Fruit fly (Drosophila melanogaster) whole organism, embryonic: ENCODE data around the gene mad2.

Experiments used
- CG10209 ChIP-seq: fragments of 200-800 bp; sonication (Bioruptor generic); optimal IDR thresholded peaks from 3 replicates; lab custom pipeline; 2017; ENCODE audit warnings: missing biosample characterization, mild to moderate bottlenecking, missing genetic modification characterization, missing genetic modification reagents
- CG10565 ChIP-seq: fragments of 200-800 bp; sonication (Bioruptor generic); optimal IDR thresholded peaks from 3 replicates; lab custom pipeline; 2016; ENCODE audit warnings: missing biosample characterization, mild to moderate bottlenecking, missing genetic modification characterization
- CG11695 ChIP-seq: fragments of 200-800 bp; sonication (Bioruptor generic); IDR thresholded peaks from 3 replicates; pipeline ENCODE4 v1.3.6; 2022; ENCODE audit warnings: missing biosample characterization, missing genetic modification characterization
- CG12071 ChIP-seq: fragments of 200-800 bp; sonication (Bioruptor generic); optimal IDR thresholded peaks from 3 replicates; lab custom pipeline; 2018; ENCODE audit warnings: missing biosample characterization, mild to moderate bottlenecking, missing genetic modification characterization
- CG12155 ChIP-seq: fragments of 200-800 bp; sonication (Bioruptor generic); optimal IDR thresholded peaks from 3 replicates; lab custom pipeline; 2016; ENCODE audit warnings: missing biosample characterization, missing genetic modification characterization
- CG13123 ChIP-seq: fragments of 200-800 bp; sonication (Bioruptor generic); optimal IDR thresholded peaks from 2 replicates; lab custom pipeline; 2016; ENCODE audit warnings: missing biosample characterization, missing genetic modification characterization
- CG13775 ChIP-seq: fragments of 200-800 bp; sonication (Bioruptor generic); optimal IDR thresholded peaks from 3 replicates; lab custom pipeline; 2017; ENCODE audit warnings: missing biosample characterization, mild to moderate bottlenecking, missing genetic modification characterization
- CG14667 ChIP-seq: fragments of 200-800 bp; sonication (Bioruptor generic); IDR thresholded peaks from 2 replicates; pipeline ENCODE4 v1.3.6; 2022; ENCODE audit warnings: missing biosample characterization, missing genetic modification characterization
- CG16779 ChIP-seq: fragments of 200-800 bp; sonication (Bioruptor generic); IDR thresholded peaks from 2 replicates; pipeline ENCODE4 v1.3.6; 2022; ENCODE audit warnings: missing biosample characterization, missing genetic modification characterization
- CG16815 ChIP-seq: fragments of 200-800 bp; sonication (Bioruptor generic); optimal IDR thresholded peaks from 3 replicates; lab custom pipeline; 2017; ENCODE audit warnings: missing biosample characterization, mild to moderate bottlenecking, missing genetic modification characterization
- CG17802 ChIP-seq: fragments of 200-800 bp; sonication (Bioruptor generic); optimal IDR thresholded peaks from 2 replicates; lab custom pipeline; 2018; ENCODE audit warnings: missing biosample characterization, mild to moderate bottlenecking, missing genetic modification characterization, moderate library complexity
- CG18011 ChIP-seq: fragments of 200-800 bp; sonication (Bioruptor generic); optimal IDR thresholded peaks from 2 replicates; lab custom pipeline; 2017; ENCODE audit warnings: missing biosample characterization, missing genetic modification characterization, mild to moderate bottlenecking, moderate library complexity, missing genotype
- CG33557 ChIP-seq: fragments of 200-800 bp; sonication (Bioruptor generic); optimal IDR thresholded peaks from 2 replicates; lab custom pipeline; 2019; ENCODE audit warnings: missing biosample characterization, mild to moderate bottlenecking, missing genetic modification characterization, moderate library complexity
- CG34422 ChIP-seq: fragments of 200-800 bp; sonication (Bioruptor generic); IDR thresholded peaks from 3 replicates; pipeline ENCODE4 v1.3.6; 2022; ENCODE audit warnings: missing biosample characterization, missing genetic modification characterization
- CG7271 ChIP-seq: fragments of 200-800 bp; sonication (Bioruptor generic); optimal IDR thresholded peaks from 2 replicates; lab custom pipeline; 2018; ENCODE audit warnings: missing biosample characterization, mild to moderate bottlenecking, missing genetic modification characterization, moderate library complexity
- CG7963 ChIP-seq: fragments of 200-800 bp; sonication (Bioruptor generic); IDR thresholded peaks from 3 replicates; pipeline ENCODE4 v1.3.6; 2022; ENCODE audit warnings: missing biosample characterization, missing genetic modification characterization; ENCODE audit not compliant: partially characterized antibody
- CG8359 ChIP-seq: fragments of 200-800 bp; sonication (Bioruptor generic); optimal IDR thresholded peaks from 2 replicates; lab custom pipeline; 2017; ENCODE audit warnings: missing biosample characterization, mild to moderate bottlenecking, missing genetic modification characterization, borderline replicate concordance
- CG9817 ChIP-seq: fragments of 200-800 bp; sonication (Bioruptor generic); optimal IDR thresholded peaks from 2 replicates; lab custom pipeline; 2018; ENCODE audit warnings: missing biosample characterization, mild to moderate bottlenecking, missing genetic modification characterization, moderate library complexity
- D19B ChIP-seq: fragments of 200-800 bp; sonication (Bioruptor generic); optimal IDR thresholded peaks from 2 replicates; lab custom pipeline; 2017; ENCODE audit warnings: missing biosample characterization, mild to moderate bottlenecking, missing genetic modification characterization
- Dad ChIP-seq: fragments of 200-800 bp; sonication (Bioruptor generic); optimal IDR thresholded peaks from 3 replicates; lab custom pipeline; 2016; ENCODE audit warnings: missing biosample characterization, missing genetic modification characterization
- Dip3 ChIP-seq: fragments of 200-800 bp; sonication (Bioruptor generic); optimal IDR thresholded peaks from 3 replicates; lab custom pipeline; 2016; ENCODE audit warnings: missing biosample characterization, missing genetic modification characterization
- HLH54F ChIP-seq: fragments of 200-800 bp; sonication (Bioruptor generic); optimal IDR thresholded peaks from 3 replicates; lab custom pipeline; 2016; ENCODE audit warnings: missing biosample characterization, missing genetic modification characterization
- Hmx ChIP-seq: fragments of 200-800 bp; sonication (Bioruptor generic); optimal IDR thresholded peaks from 2 replicates; lab custom pipeline; 2016; ENCODE audit warnings: missing biosample characterization, missing genetic modification characterization
- Jarid2 ChIP-seq: fragments of 200-800 bp; sonication (Bioruptor generic); optimal IDR thresholded peaks from 3 replicates; lab custom pipeline; 2017; ENCODE audit warnings: mild to moderate bottlenecking, missing biosample characterization, missing genetic modification reagents, missing genetic modification characterization
- Max ChIP-seq: fragments of 200-800 bp; sonication (Bioruptor generic); optimal IDR thresholded peaks from 2 replicates; lab custom pipeline; 2016; ENCODE audit warnings: missing biosample characterization, mild to moderate bottlenecking, missing genetic modification characterization
- Meics ChIP-seq: fragments of 200-800 bp; sonication (Bioruptor generic); optimal IDR thresholded peaks from 2 replicates; lab custom pipeline; 2017; ENCODE audit warnings: missing biosample characterization, mild to moderate bottlenecking, missing genetic modification characterization
- NFAT ChIP-seq: fragments of 200-800 bp; sonication (Bioruptor generic); IDR thresholded peaks from 2 replicates; pipeline ENCODE4 v1.3.6; 2022; ENCODE audit warnings: missing biosample characterization, missing genetic modification characterization
- NfI ChIP-seq: fragments of 200-800 bp; sonication (Bioruptor generic); optimal IDR thresholded peaks from 3 replicates; lab custom pipeline; 2018; ENCODE audit warnings: missing biosample characterization, mild to moderate bottlenecking, missing genetic modification characterization, moderate library complexity
- al ChIP-seq: fragments of 200-800 bp; sonication (Bioruptor generic); IDR thresholded peaks from 2 replicates; pipeline ENCODE4 v1.3.6; 2022; ENCODE audit warnings: missing biosample characterization, missing genetic modification characterization
- amos ChIP-seq: fragments of 200-800 bp; sonication (Bioruptor generic); IDR thresholded peaks from 2 replicates; pipeline ENCODE4 v1.3.6; 2022; ENCODE audit warnings: missing biosample characterization, missing genetic modification characterization; ENCODE audit not compliant: partially characterized antibody
- aop ChIP-seq: fragments of 200-800 bp; sonication (Bioruptor generic); IDR thresholded peaks from 2 replicates; pipeline ENCODE4 v1.3.6; 2022; ENCODE audit warnings: missing biosample characterization, missing genetic modification characterization
- ash1 ChIP-seq: fragments of 200-800 bp; sonication (Bioruptor generic); optimal IDR thresholded peaks from 2 replicates; lab custom pipeline; 2018; ENCODE audit warnings: missing biosample characterization, mild to moderate bottlenecking, missing genetic modification characterization
- az2 ChIP-seq: fragments of 200-800 bp; sonication (Bioruptor generic); optimal IDR thresholded peaks from 3 replicates; lab custom pipeline; 2016; ENCODE audit warnings: missing biosample characterization, missing genetic modification characterization
- da ChIP-seq: fragments of 200-800 bp; sonication (Bioruptor generic); optimal IDR thresholded peaks from 2 replicates; lab custom pipeline; 2016; ENCODE audit warnings: missing biosample characterization, missing genetic modification characterization
- fd102C ChIP-seq: fragments of 200-800 bp; sonication (Bioruptor generic); optimal IDR thresholded peaks from 2 replicates; lab custom pipeline; 2018; ENCODE audit warnings: missing biosample characterization, mild to moderate bottlenecking, missing genetic modification characterization, moderate library complexity
- grau ChIP-seq: fragments of 200-800 bp; optimal IDR thresholded peaks from 3 replicates; lab custom pipeline; 2019; ENCODE audit warnings: missing biosample characterization, mild to moderate bottlenecking, missing genetic modification characterization, moderate library complexity
- hkb ChIP-seq, 2 experiments: fragments of 200-800 bp in 1 of 2; fragments of >200 bp in 1 of 2; sonication (Bioruptor generic) in 1 of 2; IDR thresholded peaks in 1 of 2; optimal IDR thresholded peaks in 1 of 2; 2 replicates each; pipeline versions ENCODE4 v1.3.6 to Lab custom; 2017 to 2022; ENCODE audit warnings: missing biosample characterization in 1 of 2, missing genetic modification characterization in 1 of 2
- hth ChIP-seq: fragments of >200 bp; optimal IDR thresholded peaks from 2 replicates; lab custom pipeline; 2017; ENCODE audit warnings: inconsistent platforms
- klu ChIP-seq: fragments of 200-800 bp; sonication (Bioruptor generic); IDR thresholded peaks from 2 replicates; pipeline ENCODE4 v1.3.6; 2022; ENCODE audit warnings: missing biosample characterization, missing genetic modification characterization
- lilli ChIP-seq: fragments of 200-800 bp; sonication (Bioruptor generic); optimal IDR thresholded peaks from 3 replicates; lab custom pipeline; 2016; ENCODE audit warnings: missing biosample characterization, missing genetic modification characterization
- luna ChIP-seq: fragments of 200-800 bp; sonication (Bioruptor generic); optimal IDR thresholded peaks from 2 replicates; lab custom pipeline; 2016; ENCODE audit warnings: missing biosample characterization, missing genetic modification characterization
- nerfin-2 ChIP-seq: fragments of 200-800 bp; sonication (Bioruptor generic); IDR thresholded peaks from 2 replicates; pipeline ENCODE4 v1.3.6; 2022; ENCODE audit warnings: missing biosample characterization, missing genetic modification characterization; ENCODE audit not compliant: partially characterized antibody
- peb ChIP-seq: fragments of 200-800 bp; sonication (Bioruptor generic); IDR thresholded peaks from 2 replicates; pipeline ENCODE4 v1.3.6; 2022; ENCODE audit warnings: missing biosample characterization, missing genetic modification characterization
- pho ChIP-seq: fragments of 200-800 bp; sonication (Bioruptor generic); optimal IDR thresholded peaks from 2 replicates; lab custom pipeline; 2016; ENCODE audit warnings: missing biosample characterization, missing genetic modification characterization
- pita ChIP-seq: fragments of 200-800 bp; sonication (Bioruptor generic); optimal IDR thresholded peaks from 2 replicates; lab custom pipeline; 2017; ENCODE audit warnings: missing biosample characterization, mild to moderate bottlenecking, missing genetic modification characterization
- ranshi ChIP-seq: fragments of 200-800 bp; sonication (Bioruptor generic); IDR thresholded peaks from 2 replicates; pipeline ENCODE4 v1.3.6; 2022; ENCODE audit warnings: missing biosample characterization, missing genetic modification characterization
- row ChIP-seq: fragments of 200-800 bp; sonication (Bioruptor generic); IDR thresholded peaks from 3 replicates; pipeline ENCODE4 v1.3.6; 2022; ENCODE audit warnings: missing biosample characterization, missing genetic modification characterization
- salm ChIP-seq: fragments of 200-800 bp; sonication (Bioruptor generic); optimal IDR thresholded peaks from 2 replicates; lab custom pipeline; 2018; ENCODE audit warnings: missing biosample characterization, mild to moderate bottlenecking, missing genetic modification characterization
- slbo ChIP-seq: fragments of 200-800 bp; sonication (Bioruptor generic); IDR thresholded peaks from 2 replicates; pipeline ENCODE4 v1.3.6; 2022; ENCODE audit warnings: missing biosample characterization, missing genetic modification characterization
- vvl ChIP-seq: fragments of 200-800 bp; sonication (Bioruptor generic); IDR thresholded peaks from 2 replicates; pipeline ENCODE4 v1.3.6; 2022; ENCODE audit warnings: missing biosample characterization, missing genetic modification characterization
- zfh2 ChIP-seq: fragments of 200-800 bp; sonication (Bioruptor generic); optimal IDR thresholded peaks from 2 replicates; lab custom pipeline; 2016; ENCODE audit warnings: missing biosample characterization, missing genetic modification characterization

The mad2 gene

dm6 chr3L:5819310-5819709 is 6.4 kb upstream of the mad2 start (continued):
- TF ChIP-seq NFAT (GFP tag; lab: Robert Waterston, UW) (no peak), CG10209 (GFP tag; lab: Kevin White, UChicago) (peak; percentile 31), luna (GFP tag; lab: Kevin White, UChicago) (peak; percentile 6), Dip3 (GFP tag; lab: Kevin White, UChicago) (peak; percentile 42), amos (no peak), CG33557 (no peak), CG12155 (peak; percentile 35), CG16779 (GFP tag; lab: Robert Waterston, UW) (0 out of 2 replicates have a peak, but pooled peaks have one; percentile 9), vvl (GFP tag; lab: Robert Waterston, UW) (peak; percentile 13; the same call in 1 of the 2 replicates), Dad (GFP tag; lab: Kevin White, UChicago) (no peak), CG16815 (no peak), CG7963 (no peak), CG11695 (no peak), Meics (peak; percentile 16), peb (no peak), CG9817 (tag; lab: Kevin White, UChicago) (peak; percentile 30), CG10565 (GFP tag; lab: Kevin White, UChicago) (no peak), row (GFP tag; lab: Robert Waterston, UW) (peak; percentile 55; the same call in 2 of the 3 replicates), salm (tag; lab: Kevin White, UChicago) (peak; percentile 6), pho (GFP tag; lab: Kevin White, UChicago) (no peak), pita (GFP tag; lab: Kevin White, UChicago) (no peak), lilli (GFP tag; lab: Kevin White, UChicago) (peak; percentile 52), CG14667 (GFP tag; lab: Robert Waterston, UW) (no peak), zfh2 (GFP tag; lab: Kevin White, UChicago) (peak; percentile 44), CG8359 (GFP tag; lab: Kevin White, UChicago) (no peak), Hmx (GFP tag; lab: Kevin White, UChicago) (no peak), fd102C (GFP tag; lab: Kevin White, UChicago) (no peak), hkb (optimal IDR thresholded peaks at IDR 0.05; lab: Kevin White, UChicago) (no peak), hkb (GFP tag; IDR thresholded peaks at IDR 0.05; lab: Robert Waterston, UW) (peak; percentile 26; the same call in 1 of the 2 replicates), aop (GFP tag; lab: Robert Waterston, UW) (no peak), Max (no peak), slbo (peak; percentile 72), nerfin-2 (no peak), ranshi (GFP tag; lab: Robert Waterston, UW) (peak; percentile 14; the same call in 1 of the 2 replicates), CG17802 (tag; lab: Kevin White, UChicago) (no peak), NfI (GFP tag; lab: Kevin White, UChicago) (peak; percentile 2), klu (GFP tag; lab: Robert Waterston, UW) (no peak), CG13123 (no peak), al (GFP tag; lab: Robert Waterston, UW) (peak; percentile 47), da (no peak), CG12071 (GFP tag; lab: Kevin White, UChicago) (no peak), CG34422 (no peak), HLH54F (GFP tag; lab: Kevin White, UChicago) (peak; percentile 15), Jarid2 (GFP tag; lab: Kevin White, UChicago) (no peak), D19B (GFP tag; lab: Kevin White, UChicago) (no peak), ash1 (GFP tag; lab: Kevin White, UChicago) (no peak), hth (lab: Kevin White, UChicago) (no peak), CG7271 (tag; lab: Kevin White, UChicago) (no peak), CG18011 (no peak), grau (peak; percentile 56), az2 (GFP tag; lab: Kevin White, UChicago) (peak; percentile 14), CG13775 (GFP tag; lab: Kevin White, UChicago) (no peak)
